Fruit fly (Drosophila melanogaster) whole organism: ENCODE measurements around the gene CG46318.

Source experiments
- CG8478 ChIP-seq: fragments of >200 bp; optimal IDR thresholded peaks from 2 replicates; lab custom pipeline; 2018; ENCODE audit warnings: inconsistent platforms
- Dll ChIP-seq: fragments of >200 bp; optimal IDR thresholded peaks from 2 replicates; lab custom pipeline; 2017
- usp ChIP-seq: fragments of >200 bp; optimal IDR thresholded peaks from 2 replicates; lab custom pipeline; 2017; ENCODE audit warnings: missing biosample characterization, missing genetic modification characterization, mixed read lengths

DNA sequence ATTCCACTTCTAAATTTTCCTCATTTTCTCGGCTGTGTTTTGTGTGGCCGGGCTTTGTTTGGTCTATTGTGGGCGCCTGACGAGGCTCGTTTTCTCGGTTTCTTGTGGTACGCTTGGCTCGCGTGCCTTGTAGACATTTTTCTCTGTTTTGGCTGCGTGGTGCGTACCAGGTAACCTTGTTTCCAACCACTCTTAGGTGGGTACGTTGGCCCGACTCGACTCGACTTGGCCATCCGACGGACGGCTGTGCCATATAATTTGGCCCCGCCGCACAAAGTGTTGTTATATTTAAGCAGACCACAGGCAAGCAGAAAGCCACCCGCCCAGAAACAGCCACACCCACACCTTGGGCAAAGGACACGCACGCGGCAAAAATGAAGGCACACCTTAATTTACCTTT is 23.1 kb downstream of the CG46318 start:
- TF ChIP-seq CG8478 (lab: Kevin White, UChicago), result no peak
- no peak for TF ChIP-seq usp
- no peak for TF ChIP-seq Dll (lab: Kevin White, UChicago)
